Fruit fly (Drosophila melanogaster) whole organism, wandering third instar larva: ENCODE measurements around the gene CG16890.

ENCODE experiments used
- Hr78 ChIP-seq: fragments of >200 bp; optimal IDR thresholded peaks from 2 replicates; lab custom pipeline; 2017; ENCODE audit warnings: missing biosample characterization, missing genetic modification characterization
- N ChIP-seq: fragments of >200 bp; optimal IDR thresholded peaks from 2 replicates; lab custom pipeline; 2018; ENCODE audit warnings: missing biosample characterization, missing external identifiers, missing genetic modification characterization
- br ChIP-seq: fragments of 200-800 bp; sonication (Bioruptor generic); optimal IDR thresholded peaks from 2 replicates; lab custom pipeline; 2016; ENCODE audit warnings: missing biosample characterization, missing genetic modification characterization
- usp ChIP-seq: fragments of >200 bp; optimal IDR thresholded peaks from 2 replicates; lab custom pipeline; 2017; ENCODE audit warnings: missing biosample characterization, missing genetic modification characterization

- TF ChIP-seq Hr78 (GFP tag; lab: Kevin White, UChicago) (no peak), br (GFP tag; lab: Kevin White, UChicago) (no peak), N (GFP tag; lab: Kevin White, UChicago) (no peak), usp (GFP tag; lab: Kevin White, UChicago) (no peak)
Measured at dm6 chr2L:13790715-13791114, 6.6 kb upstream of the CG16890 start, which contains the start of gene CG16863.
